Fruit fly (Drosophila melanogaster) whole organism, wandering third instar larva: ENCODE measurements around the gene CG13924.

ENCODE experiments used
- Abd-B ChIP-seq: fragments of >200 bp; optimal IDR thresholded peaks from 2 replicates; lab custom pipeline; 2017; ENCODE audit warnings: missing biosample characterization, missing genetic modification characterization
- CG32264 ChIP-seq: fragments of 200-800 bp; sonication (Bioruptor generic); optimal IDR thresholded peaks from 2 replicates; lab custom pipeline; 2016; ENCODE audit warnings: missing biosample characterization, missing genetic modification characterization
- CG9705 ChIP-seq: fragments of 200-800 bp; sonication (Bioruptor generic); optimal IDR thresholded peaks from 2 replicates; lab custom pipeline; 2018; ENCODE audit warnings: missing biosample characterization, mild to moderate bottlenecking, missing genetic modification characterization
- CrebA ChIP-seq: fragments of 200-800 bp; sonication (Bioruptor generic); optimal IDR thresholded peaks from 2 replicates; lab custom pipeline; 2016; ENCODE audit warnings: missing biosample characterization, mild to moderate bottlenecking, missing genetic modification characterization, borderline replicate concordance
- Dfd ChIP-seq: fragments of >200 bp; optimal IDR thresholded peaks from 2 replicates; lab custom pipeline; 2017; ENCODE audit warnings: missing biosample characterization, missing genetic modification characterization
- GATAd ChIP-seq: sonication (Bioruptor generic); optimal IDR thresholded peaks from 2 replicates; lab custom pipeline; 2016; ENCODE audit warnings: missing biosample characterization, missing genetic modification characterization
- HLH106 ChIP-seq: fragments of 200-800 bp; optimal IDR thresholded peaks from 3 replicates; lab custom pipeline; 2019; ENCODE audit warnings: missing biosample characterization, mild to moderate bottlenecking, missing genetic modification characterization, moderate library complexity
- Hnf4 ChIP-seq: fragments of 200-800 bp; sonication (Bioruptor generic); optimal IDR thresholded peaks from 2 replicates; lab custom pipeline; 2016; ENCODE audit warnings: missing biosample characterization, mild to moderate bottlenecking, missing genetic modification characterization
- Hr78 ChIP-seq: fragments of >200 bp; optimal IDR thresholded peaks from 2 replicates; lab custom pipeline; 2017; ENCODE audit warnings: missing biosample characterization, missing genetic modification characterization
- Hr83 ChIP-seq: fragments of 200-300 bp; sonication (Bioruptor generic); optimal IDR thresholded peaks from 2 replicates; lab custom pipeline; 2016; ENCODE audit warnings: missing biosample characterization, mild to moderate bottlenecking, missing genetic modification characterization, moderate library complexity; ENCODE audit not compliant: poor library complexity, severe bottlenecking
- Mio ChIP-seq: sonication (Bioruptor generic); optimal IDR thresholded peaks from 2 replicates; lab custom pipeline; 2016; ENCODE audit warnings: missing biosample characterization, missing genetic modification characterization
- Myc ChIP-seq: fragments of >200 bp; optimal IDR thresholded peaks from 2 replicates; lab custom pipeline; 2017
- N ChIP-seq: fragments of >200 bp; optimal IDR thresholded peaks from 2 replicates; lab custom pipeline; 2018; ENCODE audit warnings: missing biosample characterization, missing external identifiers, missing genetic modification characterization
- OdsH ChIP-seq: fragments of 200-800 bp; sonication (Bioruptor generic); optimal IDR thresholded peaks from 2 replicates; lab custom pipeline; 2016; ENCODE audit warnings: missing biosample characterization, mild to moderate bottlenecking, missing genetic modification characterization
- Rel ChIP-seq, 2 experiments: fragments of 200-800 bp; sonication (Bioruptor generic) in 1 of 2; optimal IDR thresholded peaks; 2 replicates in 1 of 2; 3 replicates in 1 of 2; lab custom pipeline; 2016 to 2019; ENCODE audit warnings: mild to moderate bottlenecking in 2 of 2, missing biosample characterization in 2 of 2, missing genetic modification characterization in 2 of 2, moderate library complexity in 1 of 2
- Sp1 ChIP-seq: fragments of 200-800 bp; sonication (Bioruptor generic); optimal IDR thresholded peaks from 3 replicates; lab custom pipeline; 2019; ENCODE audit warnings: missing biosample characterization, mild to moderate bottlenecking, missing genetic modification characterization, moderate library complexity
- Vsx2 ChIP-seq: fragments of 200-300, 225-300 bp; sonication (Bioruptor generic); optimal IDR thresholded peaks from 2 replicates; lab custom pipeline; 2018; ENCODE audit warnings: missing biosample characterization, missing genetic modification characterization; ENCODE audit not compliant: partially characterized antibody
- br ChIP-seq: fragments of 200-800 bp; sonication (Bioruptor generic); optimal IDR thresholded peaks from 2 replicates; lab custom pipeline; 2016; ENCODE audit warnings: missing biosample characterization, missing genetic modification characterization
- dmrt93B ChIP-seq: fragments of 200-800 bp; sonication (Bioruptor generic); optimal IDR thresholded peaks from 2 replicates; lab custom pipeline; 2018; ENCODE audit warnings: missing biosample characterization, mild to moderate bottlenecking, missing genetic modification characterization
- dsf ChIP-seq: sonication (Bioruptor generic); optimal IDR thresholded peaks from 2 replicates; lab custom pipeline; 2016; ENCODE audit warnings: missing biosample characterization, missing genetic modification characterization, borderline replicate concordance
- ey ChIP-seq: fragments of 200-800 bp; sonication (Bioruptor generic); optimal IDR thresholded peaks from 2 replicates; lab custom pipeline; 2016; ENCODE audit warnings: missing biosample characterization, missing genetic modification characterization
- foxo ChIP-seq, 2 experiments: fragments of 200-800 bp; sonication (Bioruptor generic); optimal IDR thresholded peaks; 2 replicates in 1 of 2; 3 replicates in 1 of 2; lab custom pipeline; 2016 to 2017; ENCODE audit warnings: missing biosample characterization in 2 of 2, missing genetic modification characterization in 2 of 2
- fru ChIP-seq: fragments of 200-800 bp; sonication (Bioruptor generic); optimal IDR thresholded peaks from 3 replicates; lab custom pipeline; 2016; ENCODE audit warnings: missing biosample characterization, mild to moderate bottlenecking, missing genetic modification characterization
- h ChIP-seq: fragments of 200-800 bp; sonication (Bioruptor generic); optimal IDR thresholded peaks from 3 replicates; lab custom pipeline; 2016; ENCODE audit warnings: missing biosample characterization, mild to moderate bottlenecking, missing genetic modification characterization
- pan ChIP-seq: fragments of >200 bp; optimal IDR thresholded peaks from 2 replicates; lab custom pipeline; 2017
- psq ChIP-seq: fragments of 200-800 bp; sonication (Bioruptor generic); optimal IDR thresholded peaks from 3 replicates; lab custom pipeline; 2017; ENCODE audit warnings: missing biosample characterization, mild to moderate bottlenecking, missing genetic modification characterization, moderate library complexity
- rgr ChIP-seq: fragments of 200-800 bp; sonication (Bioruptor generic); optimal IDR thresholded peaks from 3 replicates; lab custom pipeline; 2016; ENCODE audit warnings: missing biosample characterization, mild to moderate bottlenecking, missing genetic modification characterization
- sage ChIP-seq: fragments of 200-800 bp; sonication (Bioruptor generic); optimal IDR thresholded peaks from 2 replicates; lab custom pipeline; 2016; ENCODE audit warnings: missing biosample characterization, mild to moderate bottlenecking, missing genetic modification characterization
- tai ChIP-seq: sonication (Bioruptor generic); optimal IDR thresholded peaks from 2 replicates; lab custom pipeline; 2016; ENCODE audit warnings: missing biosample characterization, missing genetic modification characterization
- woc ChIP-seq: sonication (Bioruptor generic); optimal IDR thresholded peaks from 2 replicates; lab custom pipeline; 2016; ENCODE audit warnings: missing biosample characterization, mild to moderate bottlenecking, missing genetic modification characterization

Gene CG13924

DNA sequence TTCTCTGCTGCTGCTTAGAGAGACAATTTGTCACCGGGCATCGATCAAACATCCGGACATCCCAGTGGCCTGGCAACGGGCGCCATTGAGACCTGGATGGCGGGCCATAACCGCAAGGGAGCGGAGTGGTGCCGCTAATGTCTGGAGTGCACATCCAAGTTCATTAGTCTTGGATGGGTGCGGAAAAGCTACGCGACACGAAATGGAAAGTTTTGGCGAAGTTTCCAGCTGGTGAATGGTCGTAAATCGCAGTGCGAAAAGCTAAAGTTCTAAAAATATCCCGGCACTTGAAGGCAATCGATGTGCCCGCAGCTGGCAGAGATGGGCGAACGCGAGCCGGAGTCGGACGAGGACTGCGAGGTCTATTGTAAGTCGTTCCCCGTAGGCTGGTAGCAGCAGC, at the start of gene CG13924:
Gene CG13924, plus strand, starts transcription at position 301 of the 400 bp plus-strand sequence.
- TF ChIP-seq CG32264 (GFP tag; lab: Kevin White, UChicago) = no peak
- no peak for TF ChIP-seq Rel (GFP tag; optimal IDR thresholded peaks at IDR 0.05; lab: Kevin White, UChicago)
- TF ChIP-seq Rel (tag; optimal IDR thresholded peaks at IDR 0.05; lab: Kevin White, UChicago) = no peak
- TF ChIP-seq Mio (GFP tag; lab: Kevin White, UChicago) = no peak
- TF ChIP-seq Hr78 (GFP tag; lab: Kevin White, UChicago) = no peak

DNA sequence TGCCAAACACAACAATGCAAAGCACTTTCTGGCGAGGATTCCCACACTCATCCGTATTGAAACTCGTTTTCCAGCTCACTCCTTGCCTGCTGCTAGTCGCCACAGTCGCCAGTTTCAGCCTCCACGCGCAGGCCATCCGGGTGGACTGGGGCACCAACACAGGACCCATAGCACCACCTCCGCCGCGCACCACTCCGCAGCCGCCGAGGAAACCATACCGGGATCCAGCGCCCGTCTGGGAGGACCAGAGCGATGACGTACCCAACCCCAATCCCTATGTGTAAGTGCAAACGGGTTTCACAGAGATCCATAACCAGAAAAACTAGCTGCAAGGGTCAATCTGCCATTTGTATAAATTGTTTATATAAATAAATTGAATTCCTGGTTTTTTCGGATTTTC, 48.7 kb upstream of the CG13924 start:
- TF ChIP-seq sage (GFP tag; lab: Kevin White, UChicago) = no peak
- TF ChIP-seq psq (GFP tag; lab: Kevin White, UChicago) = no peak
- no peak for TF ChIP-seq Dfd (GFP tag; lab: Kevin White, UChicago)
- TF ChIP-seq Hr78 (GFP tag; lab: Kevin White, UChicago) = no peak
- no peak for TF ChIP-seq ey
- no peak for TF ChIP-seq Myc (lab: Kevin White, UChicago)
- TF ChIP-seq CrebA (GFP tag; lab: Kevin White, UChicago) = no peak
- no peak for TF ChIP-seq N

DNA sequence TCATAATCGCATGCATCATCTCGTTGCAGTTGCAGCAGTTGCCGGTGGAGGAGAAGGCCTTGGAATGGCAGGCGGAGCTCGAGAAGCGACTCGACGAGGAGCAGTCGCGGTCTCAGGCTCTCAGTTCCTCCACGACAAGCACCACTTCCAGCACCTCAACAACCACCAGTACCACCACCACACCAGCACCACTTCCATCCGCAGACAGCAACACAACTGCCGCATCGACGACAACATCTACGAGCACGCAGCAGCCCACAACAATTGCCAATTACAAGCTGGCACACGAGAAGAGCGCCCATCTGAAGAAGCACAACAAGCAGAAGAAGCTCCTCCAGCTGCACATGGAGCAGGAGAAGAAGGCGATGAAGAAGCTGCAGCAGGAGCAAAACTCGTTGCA, 47.5 kb upstream of the CG13924 start:
- TF ChIP-seq dsf (GFP tag; lab: Kevin White, UChicago) (no peak), HLH106 (tag; lab: Kevin White, UChicago) (no peak), CG9705 (GFP tag; lab: Kevin White, UChicago) (no peak), N (no peak), psq (GFP tag; lab: Kevin White, UChicago) (no peak), Myc (lab: Kevin White, UChicago) (no peak), Abd-B (GFP tag; lab: Kevin White, UChicago) (no peak), CG32264 (GFP tag; lab: Kevin White, UChicago) (no peak), br (no peak), Hnf4 (GFP tag; lab: Kevin White, UChicago) (no peak), GATAd (no peak), dmrt93B (GFP tag; lab: Kevin White, UChicago) (no peak), rgr (GFP tag; lab: Kevin White, UChicago) (no peak), Vsx2 (GFP tag; lab: Kevin White, UChicago) (no peak), tai (no peak)

DNA sequence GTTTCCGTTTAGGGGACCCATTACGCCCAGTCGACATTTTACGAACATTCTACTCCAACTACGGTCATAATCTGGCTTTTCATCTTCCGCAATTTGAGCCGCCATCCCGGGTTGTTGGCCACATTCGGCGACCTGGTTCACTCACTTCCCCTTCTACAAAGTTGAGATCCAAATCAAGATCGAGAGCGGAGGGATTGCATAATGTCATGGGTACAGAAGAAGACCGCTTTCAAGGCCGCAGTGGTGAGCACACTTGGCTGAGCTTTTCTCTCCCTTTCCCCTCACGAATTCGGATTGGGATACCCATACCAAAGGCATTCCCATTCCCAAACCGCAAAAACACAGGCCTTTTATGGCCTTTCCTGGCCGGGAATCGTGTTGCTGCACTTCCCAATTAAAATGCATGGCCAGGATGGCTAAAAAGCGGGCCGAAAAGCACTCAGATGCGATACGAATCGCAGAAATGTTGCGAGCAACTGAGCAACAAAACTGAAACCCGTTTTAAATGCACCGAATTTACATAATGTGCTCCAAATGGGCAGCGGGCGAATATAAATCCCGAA, 41.9 kb upstream of the CG13924 start:
- TF ChIP-seq Hr83 (GFP tag; lab: Kevin White, UChicago) = no peak
- TF ChIP-seq Rel (GFP tag; optimal IDR thresholded peaks at IDR 0.05; lab: Kevin White, UChicago) = peak; percentile 6
- TF ChIP-seq Rel (tag; optimal IDR thresholded peaks at IDR 0.05; lab: Kevin White, UChicago) = no peak
- TF ChIP-seq, all 38 proteins: peak for 1

DNA sequence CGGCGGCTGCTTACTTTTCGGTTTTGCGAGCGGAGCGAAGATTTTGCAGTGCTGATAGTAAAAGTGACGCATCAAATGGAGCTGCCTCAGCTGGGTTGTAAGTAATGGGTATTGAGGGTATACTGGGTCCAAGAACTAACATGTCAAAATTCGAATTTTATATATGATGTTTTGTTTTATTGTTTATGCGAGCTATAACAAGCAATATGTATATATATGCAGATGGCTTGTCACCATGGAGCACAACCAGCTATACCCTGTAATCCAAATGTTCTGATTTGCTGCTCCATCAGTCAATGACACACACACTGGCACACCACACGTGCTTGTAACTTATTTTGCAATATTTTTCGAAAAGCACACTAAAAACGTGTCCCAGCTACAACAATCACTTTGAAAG, 40.3 kb upstream of the CG13924 start:
- TF ChIP-seq woc (peak; percentile 23), psq (GFP tag; lab: Kevin White, UChicago) (no peak), rgr (GFP tag; lab: Kevin White, UChicago) (peak; percentile 53), HLH106 (tag; lab: Kevin White, UChicago) (peak; percentile 62), pan (lab: Kevin White, UChicago) (no peak), CrebA (GFP tag; lab: Kevin White, UChicago) (no peak), sage (GFP tag; lab: Kevin White, UChicago) (no peak), h (GFP tag; lab: Kevin White, UChicago) (peak; percentile 59), foxo (GFP tag; optimal IDR thresholded peaks at IDR 0.05; lab: Kevin White, UChicago) (peak in 1 of 2 experiments; percentile 69), Hnf4 (GFP tag; lab: Kevin White, UChicago) (peak; percentile 40), fru (GFP tag; lab: Kevin White, UChicago) (peak; percentile 69), br (peak; percentile 41), Hr78 (GFP tag; lab: Kevin White, UChicago) (no peak), ey (peak; percentile 55), OdsH (GFP tag; lab: Kevin White, UChicago) (peak; percentile 57), Sp1 (peak; percentile 51), Myc (lab: Kevin White, UChicago) (no peak)
